Fruit fly (Drosophila melanogaster) whole organism, embryonic: ENCODE results near the gene Irbp18.
A peak's percentile ranks its signal among the peaks of the same experiment; 100 is the strongest.

Experiments used
- BtbVII ChIP-seq: fragments of 200-800 bp; sonication (Bioruptor generic); optimal IDR thresholded peaks from 3 replicates; lab custom pipeline; 2017; ENCODE audit warnings: missing biosample characterization, mild to moderate bottlenecking, missing genetic modification characterization
- CG11247 ChIP-seq: fragments of 200-800 bp; sonication (Bioruptor generic); IDR thresholded peaks from 2 replicates; pipeline ENCODE4 v1.3.6; 2022; ENCODE audit warnings: missing biosample characterization, missing genetic modification characterization
- CG12236 ChIP-seq: fragments of 200-800 bp; sonication (Bioruptor generic); optimal IDR thresholded peaks from 2 replicates; lab custom pipeline; 2016; ENCODE audit warnings: missing biosample characterization, missing genetic modification characterization
- CG15601 ChIP-seq: fragments of 200-800 bp; sonication (Bioruptor generic); optimal IDR thresholded peaks from 3 replicates; lab custom pipeline; 2019; ENCODE audit warnings: missing biosample characterization, mild to moderate bottlenecking, missing genetic modification characterization, moderate library complexity
- CG17359 ChIP-seq: fragments of 200-800 bp; sonication (Bioruptor generic); optimal IDR thresholded peaks from 3 replicates; lab custom pipeline; 2018; ENCODE audit warnings: missing biosample characterization, mild to moderate bottlenecking, missing genetic modification characterization, moderate library complexity
- CG17568 ChIP-seq: fragments of 200-800 bp; sonication (Bioruptor generic); optimal IDR thresholded peaks from 2 replicates; lab custom pipeline; 2018; ENCODE audit warnings: missing biosample characterization, mild to moderate bottlenecking, missing genetic modification characterization, moderate library complexity
- CG2875 ChIP-seq: fragments of 200-800 bp; sonication (Bioruptor generic); optimal IDR thresholded peaks from 2 replicates; lab custom pipeline; 2017; ENCODE audit warnings: missing biosample characterization, mild to moderate bottlenecking, missing genetic modification characterization, missing genetic modification reagents
- Dll ChIP-seq: fragments of 200-800 bp; sonication (Bioruptor generic); IDR thresholded peaks from 4 replicates; pipeline ENCODE4 v1.3.6; 2022; ENCODE audit warnings: missing biosample characterization, missing genetic modification characterization; ENCODE audit not compliant: partially characterized antibody
- emc ChIP-seq: fragments of 200-800 bp; sonication (Bioruptor generic); optimal IDR thresholded peaks from 2 replicates; lab custom pipeline; 2016; ENCODE audit warnings: missing biosample characterization, missing genetic modification characterization
- lilli ChIP-seq: fragments of 200-800 bp; sonication (Bioruptor generic); optimal IDR thresholded peaks from 3 replicates; lab custom pipeline; 2016; ENCODE audit warnings: missing biosample characterization, missing genetic modification characterization
- ro ChIP-seq: fragments of 200-800 bp; sonication (Bioruptor generic); IDR thresholded peaks from 2 replicates; pipeline ENCODE4 v1.3.6; 2022; ENCODE audit warnings: missing biosample characterization, missing genetic modification characterization
- row ChIP-seq: fragments of 200-800 bp; sonication (Bioruptor generic); IDR thresholded peaks from 3 replicates; pipeline ENCODE4 v1.3.6; 2022; ENCODE audit warnings: missing biosample characterization, missing genetic modification characterization

dm6 chr3L:11119901-11120418 lies 22.0 kb upstream of the Irbp18 start:
- TF ChIP-seq BtbVII (GFP tag; lab: Kevin White, UChicago) (peak; percentile 63), CG2875 (peak; percentile 35), Dll (GFP tag; lab: Robert Waterston, UW) (no peak), emc (no peak), CG15601 (tag; lab: Kevin White, UChicago) (peak; percentile 65), CG12236 (GFP tag; lab: Kevin White, UChicago) (no peak), lilli (GFP tag; lab: Kevin White, UChicago) (peak; percentile 5), CG17568 (peak; percentile 22), ro (GFP tag; lab: Robert Waterston, UW) (no peak), CG17359 (tag; lab: Kevin White, UChicago) (peak; percentile 40), row (GFP tag; lab: Robert Waterston, UW) (no peak; the same call in 2 of the 3 replicates), CG11247 (no peak)
